Fruit fly (Drosophila melanogaster): ENCODE results near the gene CG17544.

- TF ChIP-seq psq (optimal IDR thresholded peaks at IDR 0.05), result no peak
- TF ChIP-seq usp (GFP tag; optimal IDR thresholded peaks at IDR 0.05), result no peak
- TF ChIP-seq pan (optimal IDR thresholded peaks at IDR 0.05), result no peak
- no peak for TF ChIP-seq EcR (GFP tag; optimal IDR thresholded peaks at IDR 0.05)
- no peak for TF ChIP-seq CG8478 (optimal IDR thresholded peaks at IDR 0.05)
- no peak for TF ChIP-seq Dll (optimal IDR thresholded peaks at IDR 0.05)
Observed at dm6 chr2L:19370046-19370445, 28.2 kb downstream of the CG17544 start, which contains the start of gene CG17349.

Measured in whole organism.